Worm (Caenorhabditis elegans): ENCODE results near the gene srd-48.

The srd-48 gene

DNA sequence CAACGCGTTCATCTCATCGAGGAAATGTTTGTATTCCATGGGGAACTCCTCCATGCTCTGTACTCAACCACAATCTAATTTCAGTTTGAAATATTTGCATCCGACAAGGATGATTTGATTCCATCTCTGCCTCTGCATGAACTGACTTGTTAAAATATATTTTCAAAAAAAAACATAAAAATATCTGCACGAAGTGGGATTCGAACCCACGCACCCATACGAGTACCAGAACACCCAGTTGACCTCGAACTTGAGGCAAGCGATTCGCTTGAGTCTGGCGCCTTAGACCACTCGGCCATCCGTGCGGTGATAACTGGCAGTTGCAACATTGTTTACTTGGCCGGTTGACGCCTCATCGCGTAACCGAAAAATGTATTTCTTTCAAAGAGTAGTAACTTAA lies 11.9 kb downstream of the srd-48 start (continued):
- peak; percentile 71 for TF ChIP-seq ZK185.1 (tag; optimal IDR thresholded peaks at IDR 0.05; ENCODE audit: poor library complexity, severe bottlenecking)
- peak; percentile 61 for TF ChIP-seq hrde-1 (tag; optimal IDR thresholded peaks at IDR 0.05; ENCODE audit: borderline replicate concordance)
- TF ChIP-seq unc-130 (GFP tag; optimal IDR thresholded peaks at IDR 0.05), result no peak
- TF ChIP-seq Y56A3A.18 (GFP tag; IDR thresholded peaks at IDR 0.05), result peak; percentile 76
- no peak for TF ChIP-seq C06A6.2 (GFP tag; conservative IDR thresholded peaks at IDR 0.05)
- 0 out of 2 replicates have a peak, but pooled peaks have one; percentile 27 for TF ChIP-seq Y53F4B.3 (GFP tag; IDR thresholded peaks at IDR 0.05)
- TF ChIP-seq nfya-1 (tag; optimal IDR thresholded peaks at IDR 0.05; ENCODE audit: borderline replicate concordance, insufficient read depth), result no peak
- peak; percentile 75 for TF ChIP-seq him-1 (tag; optimal IDR thresholded peaks at IDR 0.05)
- TF ChIP-seq Y95B8A.8 (GFP tag; IDR thresholded peaks at IDR 0.05), result 0 out of 2 replicates have a peak, but pooled peaks have one; percentile 51
- 0 out of 2 replicates have a peak, but pooled peaks have one; percentile 61 for TF ChIP-seq cebp-2 (GFP tag; IDR thresholded peaks at IDR 0.05)
- TF ChIP-seq ceh-79 (tag; optimal IDR thresholded peaks at IDR 0.05), result peak; percentile 48
- no peak for TF ChIP-seq lir-1 (GFP tag; conservative IDR thresholded peaks at IDR 0.05)
- TF ChIP-seq madf-3 (GFP tag; IDR thresholded peaks at IDR 0.05), result 0 out of 2 replicates have a peak, but pooled peaks have one; percentile 55
- peak; percentile 41 for TF ChIP-seq madf-10 (tag; optimal IDR thresholded peaks at IDR 0.05)
- TF ChIP-seq F57C9.4 (tag; optimal IDR thresholded peaks at IDR 0.05), result no peak
- no peak for TF ChIP-seq sptf-2 (GFP tag; optimal IDR thresholded peaks at IDR 0.05)
- peak in 1 of 2 experiments; percentile 37 for TF ChIP-seq let-607 (tag; optimal IDR thresholded peaks at IDR 0.05)
- no peak for TF ChIP-seq K11D2.4 (GFP tag; IDR thresholded peaks at IDR 0.05)
- TF ChIP-seq pbrm-1 (GFP tag; IDR thresholded peaks at IDR 0.05), result peak; percentile 88
- TF ChIP-seq athp-1 (tag; optimal IDR thresholded peaks at IDR 0.05), result peak; percentile 54
- TF ChIP-seq hlh-26 (GFP tag; conservative IDR thresholded peaks at IDR 0.05), result no peak
- peak; percentile 64 for TF ChIP-seq nhr-179 (tag; optimal IDR thresholded peaks at IDR 0.05)
- TF ChIP-seq Y79H2A.3 (GFP tag; conservative IDR thresholded peaks at IDR 0.05), result no peak
- no peak for TF ChIP-seq snpc-1.1 (tag; optimal IDR thresholded peaks at IDR 0.05; ENCODE audit: insufficient read depth)
- TF ChIP-seq mcd-1 (GFP tag; IDR thresholded peaks at IDR 0.05), result no peak
- peak; percentile 49 for TF ChIP-seq nhr-80 (tag; optimal IDR thresholded peaks at IDR 0.05)
- TF ChIP-seq mel-28 (tag; optimal IDR thresholded peaks at IDR 0.05; ENCODE audit: borderline replicate concordance), result no peak
- TF ChIP-seq F55B11.4 (tag; optimal IDR thresholded peaks at IDR 0.05; ENCODE audit: borderline replicate concordance, insufficient read depth), result no peak
- TF ChIP-seq attf-3 (GFP tag; conservative IDR thresholded peaks at IDR 0.05), result 0 out of 2 replicates have a peak, but pooled peaks have one; percentile 16
- TF ChIP-seq ceh-58 (GFP tag; IDR thresholded peaks at IDR 0.05), result no peak
- no peak for TF ChIP-seq ets-4 (GFP tag; optimal IDR thresholded peaks at IDR 0.05)
- TF ChIP-seq chd-7 (tag; optimal IDR thresholded peaks at IDR 0.05), result peak; percentile 54
- TF ChIP-seq lin-54 (GFP tag; optimal IDR thresholded peaks at IDR 0.05), result no peak
- TF ChIP-seq ama-1 (optimal IDR thresholded peaks at IDR 0.05), result no peak
- peak in 1 of 2 experiments; percentile 42 for TF ChIP-seq ama-1 (GFP tag; optimal IDR thresholded peaks at IDR 0.05)
- TF ChIP-seq zim-3 (tag; optimal IDR thresholded peaks at IDR 0.05), result no peak
- no peak for TF ChIP-seq ztf-3 (GFP tag; optimal IDR thresholded peaks at IDR 0.05)
- peak; percentile 56 for TF ChIP-seq snpc-3.4 (tag; optimal IDR thresholded peaks at IDR 0.05)
- TF ChIP-seq T26A5.8 (tag; optimal IDR thresholded peaks at IDR 0.05), result no peak
- no peak for TF ChIP-seq zfh-2 (GFP tag; conservative IDR thresholded peaks at IDR 0.05)
- TF ChIP-seq D2030.7 (GFP tag; IDR thresholded peaks at IDR 0.05), result peak; percentile 93
- peak; percentile 58 for TF ChIP-seq atf-7 (tag; optimal IDR thresholded peaks at IDR 0.05)
- no peak for TF ChIP-seq F49E8.2 (tag; optimal IDR thresholded peaks at IDR 0.05; ENCODE audit: insufficient read depth)
- TF ChIP-seq hsf-1 (GFP tag; IDR thresholded peaks at IDR 0.05), result peak; percentile 39; the same call in 1 of the 2 replicates
- TF ChIP-seq aptf-2 (GFP tag; conservative IDR thresholded peaks at IDR 0.05), result no peak
- TF ChIP-seq gei-17 (GFP tag; optimal IDR thresholded peaks at IDR 0.05), result no peak
- TF ChIP-seq madf-8 (GFP tag; conservative IDR thresholded peaks at IDR 0.05), result no peak
- TF ChIP-seq sea-2 (GFP tag; IDR thresholded peaks at IDR 0.05), result no peak

All from whole organism, young adult.